Worm (Caenorhabditis elegans) whole organism, early embryonic: ENCODE measurements around the gene Y1B5A.1.

Experiments
- aly-1 ChIP-seq: sonication (generic microtip); optimal IDR thresholded peaks from 2 replicates; lab custom pipeline; 2016; ENCODE audit warnings: missing genetic modification characterization, missing compliant biosample characterization
- pes-1 ChIP-seq: fragments of 200-800 bp; sonication (Bioruptor generic); IDR thresholded peaks from 2 replicates; pipeline ENCODE4 v1.3.6; 2022; ENCODE audit warnings: missing genetic modification reagents, missing genetic modification characterization, missing compliant biosample characterization

DNA sequence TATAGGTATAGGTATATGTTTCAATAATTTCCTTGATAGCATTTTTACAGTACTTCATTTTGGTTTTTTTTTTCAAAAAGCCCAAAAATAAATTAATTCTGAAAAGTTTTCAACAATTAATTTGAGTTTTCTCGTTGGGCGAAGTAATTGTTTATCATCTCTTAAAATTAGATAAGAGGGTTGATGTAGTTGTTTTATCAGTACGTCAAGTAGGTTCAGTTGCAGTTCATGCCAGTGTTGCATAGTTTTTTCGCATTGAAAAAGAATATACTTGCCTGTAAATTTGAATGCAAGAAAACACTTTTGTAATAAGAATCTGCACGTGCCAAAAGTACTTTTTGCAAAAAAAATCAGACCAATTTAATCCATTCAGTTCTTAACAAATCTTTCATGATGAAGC lies 40.0 kb downstream of the Y1B5A.1 start:
- TF ChIP-seq aly-1: no peak
- no peak for TF ChIP-seq pes-1
